Fruit fly (Drosophila melanogaster) whole organism, embryonic: ENCODE measurements around the gene Nubp1.
A peak's percentile ranks its signal among the peaks of the same experiment; 100 is the strongest.

Experiments used
- Bgb ChIP-seq: fragments of 200-800 bp; sonication (Bioruptor generic); IDR thresholded peaks from 2 replicates; pipeline ENCODE4 v1.3.6; 2022; ENCODE audit warnings: missing biosample characterization, missing genetic modification characterization; ENCODE audit not compliant: partially characterized antibody
- CG10321 ChIP-seq: fragments of 200-800 bp; sonication (Bioruptor generic); IDR thresholded peaks from 2 replicates; pipeline ENCODE4 v1.3.6; 2022; ENCODE audit warnings: missing biosample characterization, missing genetic modification characterization
- CG10431 ChIP-seq: fragments of 200-800 bp; sonication (Bioruptor generic); optimal IDR thresholded peaks from 3 replicates; lab custom pipeline; 2018; ENCODE audit warnings: missing biosample characterization, mild to moderate bottlenecking, missing genetic modification characterization
- CG11504 ChIP-seq: fragments of 200-800 bp; sonication (Bioruptor generic); optimal IDR thresholded peaks from 3 replicates; lab custom pipeline; 2019; ENCODE audit warnings: missing biosample characterization, mild to moderate bottlenecking, missing genetic modification characterization, moderate library complexity
- CG11695 ChIP-seq: fragments of 200-800 bp; sonication (Bioruptor generic); IDR thresholded peaks from 3 replicates; pipeline ENCODE4 v1.3.6; 2022; ENCODE audit warnings: missing biosample characterization, missing genetic modification characterization
- CG1603 ChIP-seq: fragments of 200-800 bp; sonication (Bioruptor generic); optimal IDR thresholded peaks from 2 replicates; lab custom pipeline; 2019; ENCODE audit warnings: missing biosample characterization, mild to moderate bottlenecking, missing genetic modification characterization, moderate library complexity
- CG1647 ChIP-seq: fragments of 200-800 bp; sonication (Bioruptor generic); optimal IDR thresholded peaks from 3 replicates; lab custom pipeline; 2016; ENCODE audit warnings: missing biosample characterization, missing genetic modification characterization
- CG17186 ChIP-seq: fragments of 200-800 bp; sonication (Bioruptor generic); optimal IDR thresholded peaks from 3 replicates; lab custom pipeline; 2017; ENCODE audit warnings: missing biosample characterization, missing genetic modification reagents, missing genetic modification characterization
- CG3065 ChIP-seq: fragments of 200-800 bp; sonication (Bioruptor generic); optimal IDR thresholded peaks from 2 replicates; lab custom pipeline; 2016; ENCODE audit warnings: missing biosample characterization, missing genetic modification characterization
- CG32767 ChIP-seq: fragments of 200-800 bp; sonication (Bioruptor generic); IDR thresholded peaks from 2 replicates; pipeline ENCODE4 v1.3.6; 2022; ENCODE audit warnings: missing biosample characterization, missing genetic modification characterization
- CG3281 ChIP-seq: fragments of 200-800 bp; sonication (Bioruptor generic); optimal IDR thresholded peaks from 3 replicates; lab custom pipeline; 2017; ENCODE audit warnings: missing biosample characterization, mild to moderate bottlenecking, missing genetic modification characterization
- CG3838 ChIP-seq: fragments of 200-800 bp; sonication (Bioruptor generic); optimal IDR thresholded peaks from 3 replicates; lab custom pipeline; 2016; ENCODE audit warnings: missing biosample characterization, missing genetic modification characterization
- CG6254 ChIP-seq: fragments of 200-800 bp; sonication (Bioruptor generic); optimal IDR thresholded peaks from 3 replicates; lab custom pipeline; 2017; ENCODE audit warnings: mild to moderate bottlenecking, missing biosample characterization, missing genetic modification reagents, missing genetic modification characterization
- CG6791 ChIP-seq: fragments of 200-800 bp; sonication (Bioruptor generic); IDR thresholded peaks from 3 replicates; pipeline ENCODE4 v1.3.6; 2022; ENCODE audit warnings: missing biosample characterization, missing genetic modification characterization; ENCODE audit not compliant: partially characterized antibody
- CG7271 ChIP-seq: fragments of 200-800 bp; sonication (Bioruptor generic); optimal IDR thresholded peaks from 2 replicates; lab custom pipeline; 2018; ENCODE audit warnings: missing biosample characterization, mild to moderate bottlenecking, missing genetic modification characterization, moderate library complexity
- CG9727 ChIP-seq: fragments of 200-800 bp; sonication (Bioruptor generic); optimal IDR thresholded peaks from 3 replicates; lab custom pipeline; 2017; ENCODE audit warnings: missing biosample characterization, mild to moderate bottlenecking, missing genetic modification characterization
- CG9797 ChIP-seq: fragments of 200-800 bp; sonication (Bioruptor generic); optimal IDR thresholded peaks from 3 replicates; lab custom pipeline; 2018; ENCODE audit warnings: missing biosample characterization, mild to moderate bottlenecking, missing genetic modification characterization
- CTCF ChIP-seq: fragments of 200-800 bp; sonication (Bioruptor generic); optimal IDR thresholded peaks from 2 replicates; lab custom pipeline; 2017; ENCODE audit warnings: missing biosample characterization, mild to moderate bottlenecking, missing genetic modification characterization, moderate library complexity
- D ChIP-seq, 2 experiments: fragments of 200-800 bp in 1 of 2; fragments of >200 bp in 1 of 2; sonication (Bioruptor generic) in 1 of 2; optimal IDR thresholded peaks; 2 replicates in 1 of 2; 3 replicates in 1 of 2; lab custom pipeline; 2017; ENCODE audit warnings: mild to moderate bottlenecking in 1 of 2, missing biosample characterization in 1 of 2, missing genetic modification characterization in 1 of 2, missing genetic modification reagents in 1 of 2
- D19B ChIP-seq: fragments of 200-800 bp; sonication (Bioruptor generic); optimal IDR thresholded peaks from 2 replicates; lab custom pipeline; 2017; ENCODE audit warnings: missing biosample characterization, mild to moderate bottlenecking, missing genetic modification characterization
- GATAe ChIP-seq: fragments of 200-800 bp; sonication (Bioruptor generic); conservative IDR thresholded peaks from 2 replicates; pipeline ENCODE4 v1.3.6; 2022; ENCODE audit warnings: missing biosample characterization, missing genetic modification characterization
- H2.0 ChIP-seq: fragments of 200-800 bp; sonication (Bioruptor generic); IDR thresholded peaks from 2 replicates; pipeline ENCODE4 v1.3.6; 2022; ENCODE audit warnings: missing biosample characterization, missing genetic modification characterization
- HLH4C ChIP-seq: fragments of 200-800 bp; sonication (Bioruptor generic); IDR thresholded peaks from 3 replicates; pipeline ENCODE4 v1.3.6; 2022; ENCODE audit warnings: missing biosample characterization, missing genetic modification characterization; ENCODE audit not compliant: partially characterized antibody
- Hr78 ChIP-seq, 2 experiments: fragments of 200-800 bp in 1 of 2; fragments of >200 bp in 1 of 2; sonication (Bioruptor generic) in 1 of 2; optimal IDR thresholded peaks; 2 replicates each; lab custom pipeline; 2017 to 2019; ENCODE audit warnings: missing biosample characterization in 2 of 2, missing genetic modification characterization in 2 of 2, mild to moderate bottlenecking in 1 of 2, moderate library complexity in 1 of 2
- Mrtf ChIP-seq: fragments of 200-800 bp; sonication (Bioruptor generic); IDR thresholded peaks from 3 replicates; pipeline ENCODE4 v1.3.6; 2022; ENCODE audit warnings: missing biosample characterization, missing genetic modification characterization
- abd-A ChIP-seq: fragments of 200-800 bp; sonication (Bioruptor generic); optimal IDR thresholded peaks from 3 replicates; lab custom pipeline; 2019; ENCODE audit warnings: missing biosample characterization, mild to moderate bottlenecking, missing genetic modification characterization, moderate library complexity
- ase ChIP-seq: fragments of 200-800 bp; sonication (Bioruptor generic); IDR thresholded peaks from 3 replicates; pipeline ENCODE4 v1.3.6; 2022; ENCODE audit warnings: missing biosample characterization, missing genetic modification characterization
- ato ChIP-seq: fragments of 200-800 bp; sonication (Bioruptor generic); IDR thresholded peaks from 2 replicates; pipeline ENCODE4 v1.3.6; 2022; ENCODE audit warnings: missing biosample characterization, missing genetic modification characterization; ENCODE audit not compliant: partially characterized antibody
- bsh ChIP-seq, 2 experiments: fragments of 200-800 bp; sonication (Bioruptor generic); optimal IDR thresholded peaks; 2 replicates each; lab custom pipeline; 2017 to 2018; ENCODE audit warnings: mild to moderate bottlenecking in 2 of 2, missing biosample characterization in 2 of 2, missing genetic modification characterization in 2 of 2, moderate library complexity in 1 of 2
- cad ChIP-seq: fragments of >200 bp; optimal IDR thresholded peaks from 2 replicates; lab custom pipeline; 2017; ENCODE audit warnings: missing biosample characterization, missing genetic modification characterization
- chn ChIP-seq: fragments of 200-800 bp; sonication (Bioruptor generic); optimal IDR thresholded peaks from 2 replicates; lab custom pipeline; 2016; ENCODE audit warnings: missing biosample characterization, missing genetic modification characterization
- ci ChIP-seq: fragments of 200-800 bp; sonication (Bioruptor generic); IDR thresholded peaks from 3 replicates; pipeline ENCODE4 v1.3.6; 2022; ENCODE audit warnings: missing biosample characterization, missing genetic modification characterization
- dmrt99B ChIP-seq: fragments of 200-800 bp; sonication (Bioruptor generic); optimal IDR thresholded peaks from 2 replicates; lab custom pipeline; 2018; ENCODE audit warnings: missing biosample characterization, mild to moderate bottlenecking, missing genetic modification characterization, moderate library complexity
- ems ChIP-seq: fragments of 200-800 bp; sonication (Bioruptor generic); optimal IDR thresholded peaks from 3 replicates; lab custom pipeline; 2016; ENCODE audit warnings: missing biosample characterization, missing genetic modification characterization
- fd3F ChIP-seq: fragments of 200-800 bp; sonication (Bioruptor generic); optimal IDR thresholded peaks from 2 replicates; lab custom pipeline; 2018; ENCODE audit warnings: missing biosample characterization, mild to moderate bottlenecking, missing genetic modification characterization, moderate library complexity
- gsb ChIP-seq: fragments of 200-800 bp; sonication (Bioruptor generic); IDR thresholded peaks from 2 replicates; pipeline ENCODE4 v1.3.6; 2022; ENCODE audit warnings: missing biosample characterization, missing genetic modification characterization
- ham ChIP-seq: fragments of 200-800 bp; sonication (Bioruptor generic); IDR thresholded peaks from 2 replicates; pipeline ENCODE4 v1.3.6; 2022; ENCODE audit warnings: missing biosample characterization, missing genetic modification characterization
- knrl ChIP-seq: fragments of 200-800 bp; sonication (Bioruptor generic); IDR thresholded peaks from 3 replicates; pipeline ENCODE4 v1.3.6; 2022; ENCODE audit warnings: missing biosample characterization, missing genetic modification characterization; ENCODE audit not compliant: partially characterized antibody
- luna ChIP-seq: fragments of 200-800 bp; sonication (Bioruptor generic); optimal IDR thresholded peaks from 2 replicates; lab custom pipeline; 2016; ENCODE audit warnings: missing biosample characterization, missing genetic modification characterization
- nmo ChIP-seq: fragments of 200-800 bp; sonication (Bioruptor generic); optimal IDR thresholded peaks from 2 replicates; lab custom pipeline; 2018; ENCODE audit warnings: missing biosample characterization, mild to moderate bottlenecking, missing genetic modification characterization, moderate library complexity
- odd ChIP-seq: fragments of 200-800 bp; sonication (Bioruptor generic); optimal IDR thresholded peaks from 2 replicates; lab custom pipeline; 2017; ENCODE audit warnings: missing biosample characterization, mild to moderate bottlenecking, missing genetic modification characterization
- onecut ChIP-seq: fragments of 200-800 bp; sonication (Bioruptor generic); IDR thresholded peaks from 2 replicates; pipeline ENCODE4 v1.3.6; 2022; ENCODE audit warnings: missing biosample characterization, missing genetic modification characterization
- psq ChIP-seq: fragments of 200-800 bp; sonication (Bioruptor generic); optimal IDR thresholded peaks from 2 replicates; lab custom pipeline; 2017; ENCODE audit warnings: missing biosample characterization, missing genetic modification characterization
- schlank ChIP-seq: fragments of 200-800 bp; sonication (Bioruptor generic); optimal IDR thresholded peaks from 2 replicates; lab custom pipeline; 2018; ENCODE audit warnings: missing biosample characterization, mild to moderate bottlenecking, missing genetic modification characterization
- scrt ChIP-seq: fragments of 200-800 bp; sonication (Bioruptor generic); optimal IDR thresholded peaks from 2 replicates; lab custom pipeline; 2018; ENCODE audit warnings: missing biosample characterization, mild to moderate bottlenecking, missing genetic modification characterization, moderate library complexity
- slp2 ChIP-seq: fragments of 200-800 bp; sonication (Bioruptor generic); optimal IDR thresholded peaks from 2 replicates; lab custom pipeline; 2016; ENCODE audit warnings: missing biosample characterization, missing genetic modification characterization
- sr ChIP-seq: fragments of 200-800 bp; sonication (Bioruptor generic); IDR thresholded peaks from 3 replicates; pipeline ENCODE4 v1.3.6; 2022; ENCODE audit warnings: missing biosample characterization, missing genetic modification characterization
- ssp ChIP-seq: fragments of 200-800 bp; sonication (Bioruptor generic); IDR thresholded peaks from 2 replicates; pipeline ENCODE4 v1.3.6; 2022; ENCODE audit warnings: missing biosample characterization, missing genetic modification characterization
- stc ChIP-seq: fragments of 200-800 bp; sonication (Bioruptor generic); IDR thresholded peaks from 2 replicates; pipeline ENCODE4 v1.3.6; 2022; ENCODE audit warnings: missing biosample characterization, missing genetic modification characterization
- tgo ChIP-seq: fragments of 200-800 bp; sonication (Bioruptor generic); IDR thresholded peaks from 3 replicates; pipeline ENCODE4 v1.3.6; 2022; ENCODE audit warnings: missing biosample characterization, missing genetic modification characterization
- unc-4 ChIP-seq: fragments of 200-800 bp; sonication (Bioruptor generic); IDR thresholded peaks from 2 replicates; pipeline ENCODE4 v1.3.6; 2022; ENCODE audit warnings: missing biosample characterization, missing genetic modification characterization; ENCODE audit not compliant: partially characterized antibody

The Nubp1 gene

dm6 chr2L:16703753-16704152, 28.6 kb upstream of the Nubp1 start (continued):
- no peak; the same call in 2 of the 3 replicates for TF ChIP-seq tgo
- no peak for TF ChIP-seq ham (GFP tag; lab: Robert Waterston, UW)
- peak; percentile 37 for TF ChIP-seq nmo (GFP tag; lab: Kevin White, UChicago)
- TF ChIP-seq CG32767 (GFP tag; lab: Robert Waterston, UW), result no peak
- TF ChIP-seq knrl (GFP tag; lab: Robert Waterston, UW), result no peak
- no peak for TF ChIP-seq CG10321 (GFP tag; lab: Robert Waterston, UW)
- no peak for TF ChIP-seq gsb
- TF ChIP-seq CG6791 (GFP tag; lab: Robert Waterston, UW), result no peak
- no peak for TF ChIP-seq ci (GFP tag; lab: Robert Waterston, UW)
- no peak for TF ChIP-seq CG3281
- TF ChIP-seq CG10431 (GFP tag; lab: Kevin White, UChicago), result no peak
- TF ChIP-seq D (optimal IDR thresholded peaks at IDR 0.05; lab: Kevin White, UChicago), result no peak
- TF ChIP-seq D (GFP tag; optimal IDR thresholded peaks at IDR 0.05; lab: Kevin White, UChicago), result no peak
- TF ChIP-seq psq (GFP tag; lab: Kevin White, UChicago), result no peak
- peak; percentile 34 for TF ChIP-seq ems (GFP tag; lab: Kevin White, UChicago)
- TF ChIP-seq sr, result no peak
- TF ChIP-seq slp2, result no peak
- no peak for TF ChIP-seq H2.0 (GFP tag; lab: Robert Waterston, UW)
- TF ChIP-seq CG1647 (GFP tag; lab: Kevin White, UChicago), result peak; percentile 23
- TF ChIP-seq D19B (GFP tag; lab: Kevin White, UChicago), result no peak
- no peak for TF ChIP-seq abd-A (tag; lab: Kevin White, UChicago)
- TF ChIP-seq ato (GFP tag; lab: Robert Waterston, UW), result no peak
- TF ChIP-seq CG9727 (GFP tag; lab: Kevin White, UChicago), result no peak
- TF ChIP-seq CG11504 (tag; lab: Kevin White, UChicago), result no peak
- TF ChIP-seq dmrt99B (tag; lab: Kevin White, UChicago), result no peak
- TF ChIP-seq unc-4 (GFP tag; lab: Robert Waterston, UW), result no peak
- TF ChIP-seq CG3838 (GFP tag; lab: Kevin White, UChicago), result no peak
- peak; percentile 11 for TF ChIP-seq chn (GFP tag; lab: Kevin White, UChicago)
- no peak for TF ChIP-seq odd (GFP tag; lab: Kevin White, UChicago)
- no peak for TF ChIP-seq CG17186 (GFP tag; lab: Kevin White, UChicago)
- TF ChIP-seq Hr78 (GFP tag; optimal IDR thresholded peaks at IDR 0.05; lab: Kevin White, UChicago), result no peak
- TF ChIP-seq Mrtf (GFP tag; lab: Robert Waterston, UW), result no peak
- TF ChIP-seq cad (GFP tag; lab: Kevin White, UChicago), result no peak
- TF ChIP-seq CTCF, result no peak
- no peak for TF ChIP-seq scrt
- TF ChIP-seq HLH4C (GFP tag; lab: Robert Waterston, UW), result no peak; the same call in 2 of the 3 replicates
- TF ChIP-seq ase, result no peak
- TF ChIP-seq CG1603 (tag; lab: Kevin White, UChicago), result peak; percentile 31
- no peak for TF ChIP-seq schlank (tag; lab: Kevin White, UChicago)
- no peak for TF ChIP-seq CG11695 (GFP tag; lab: Robert Waterston, UW)
- peak in 1 of 2 experiments; percentile 30 for TF ChIP-seq bsh (GFP tag; optimal IDR thresholded peaks at IDR 0.05; lab: Kevin White, UChicago)
- TF ChIP-seq CG6254 (GFP tag; lab: Kevin White, UChicago), result no peak
- no peak for TF ChIP-seq CG3065 (GFP tag; lab: Kevin White, UChicago)
- TF ChIP-seq onecut (GFP tag; lab: Robert Waterston, UW), result peak; percentile 31; the same call in 1 of the 2 replicates
- no peak for TF ChIP-seq stc (GFP tag; lab: Robert Waterston, UW)
- TF ChIP-seq GATAe, result no peak
- no peak for TF ChIP-seq CG9797 (GFP tag; lab: Kevin White, UChicago)
- peak; percentile 59 for TF ChIP-seq fd3F (GFP tag; lab: Kevin White, UChicago)
- TF ChIP-seq ssp, result no peak
- no peak for TF ChIP-seq luna (GFP tag; lab: Kevin White, UChicago)
- TF ChIP-seq CG7271 (tag; lab: Kevin White, UChicago), result no peak
- TF ChIP-seq Bgb, result no peak
